Worm (Caenorhabditis elegans): Measurements from ENCODE around the gene nurf-1.

nurf-1 gene

DNA sequence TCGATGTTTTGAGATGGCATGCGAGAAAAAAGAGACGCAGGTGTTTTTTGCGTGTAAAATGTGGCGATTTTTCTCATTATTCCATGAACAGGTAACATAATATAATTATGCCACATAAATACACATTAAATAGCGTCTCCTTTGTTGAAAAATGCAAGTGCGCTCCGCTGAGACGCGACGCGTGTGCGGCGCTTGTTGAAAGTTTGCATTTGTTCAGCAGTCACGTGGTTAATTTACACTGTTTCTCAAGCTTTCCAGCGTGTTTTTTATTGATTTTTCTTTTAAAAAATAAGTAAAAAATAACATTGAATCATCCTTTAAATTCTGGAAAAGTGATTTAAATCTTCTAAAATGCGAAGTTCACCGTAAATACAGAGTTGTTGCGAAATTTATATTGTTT lies 9.1 kb downstream of the nurf-1 start (continued):
- TF ChIP-seq K02D7.2 (tag; optimal IDR thresholded peaks at IDR 0.05) (no peak), syd-9 (tag; optimal IDR thresholded peaks at IDR 0.05) (no peak), tbx-7 (tag; optimal IDR thresholded peaks at IDR 0.05) (no peak), odd-2 (tag; optimal IDR thresholded peaks at IDR 0.05) (no peak), dmd-4 (tag; optimal IDR thresholded peaks at IDR 0.05; ENCODE audit: borderline replicate concordance) (no peak), C08G9.2 (tag; optimal IDR thresholded peaks at IDR 0.05) (no peak), fkh-6 (tag; optimal IDR thresholded peaks at IDR 0.05) (no peak), ceh-34 (tag; optimal IDR thresholded peaks at IDR 0.05) (peak; percentile 52), ceh-6 (GFP tag; optimal IDR thresholded peaks at IDR 0.05) (no peak), hlh-30 (tag; optimal IDR thresholded peaks at IDR 0.05; ENCODE audit: insufficient read depth) (peak; percentile 97), lin-11 (tag; optimal IDR thresholded peaks at IDR 0.05) (no peak), nfya-1 (tag; optimal IDR thresholded peaks at IDR 0.05) (peak; percentile 78), ztf-16 (tag; optimal IDR thresholded peaks at IDR 0.05) (no peak), hlh-13 (GFP tag; optimal IDR thresholded peaks at IDR 0.05) (no peak), T23F11.4 (GFP tag; optimal IDR thresholded peaks at IDR 0.05) (no peak), pag-3 (tag; optimal IDR thresholded peaks at IDR 0.05; ENCODE audit: borderline replicate concordance) (no peak), F13H6.1 (tag; optimal IDR thresholded peaks at IDR 0.05) (no peak), pha-4 (tag; optimal IDR thresholded peaks at IDR 0.05) (no peak), hlh-6 (tag; optimal IDR thresholded peaks at IDR 0.05) (no peak), gmeb-2 (tag; optimal IDR thresholded peaks at IDR 0.05) (no peak), ceh-9 (tag; optimal IDR thresholded peaks at IDR 0.05) (no peak), hlh-15 (tag; optimal IDR thresholded peaks at IDR 0.05) (no peak), nhr-232 (tag; optimal IDR thresholded peaks at IDR 0.05) (no peak), ceh-31 (tag; optimal IDR thresholded peaks at IDR 0.05) (peak; percentile 71), che-1 (tag; optimal IDR thresholded peaks at IDR 0.05) (no peak), unc-86 (tag; optimal IDR thresholded peaks at IDR 0.05) (no peak), pat-9 (tag; optimal IDR thresholded peaks at IDR 0.05) (no peak), fkh-10 (GFP tag; optimal IDR thresholded peaks at IDR 0.05) (no peak), unc-42 (tag; optimal IDR thresholded peaks at IDR 0.05) (peak; percentile 95), tbx-2 (tag; optimal IDR thresholded peaks at IDR 0.05) (peak; percentile 47), ttx-3 (tag; optimal IDR thresholded peaks at IDR 0.05) (peak; percentile 25), sdc-2 (tag; optimal IDR thresholded peaks at IDR 0.05) (no peak), eyg-1 (tag; optimal IDR thresholded peaks at IDR 0.05) (no peak), ahr-1 (tag; optimal IDR thresholded peaks at IDR 0.05) (no peak)

ce11 chrII:14401098-14401497 lies 10.6 kb downstream of the nurf-1 start:
- no peak for TF ChIP-seq sdc-2 (tag; optimal IDR thresholded peaks at IDR 0.05)
- TF ChIP-seq elt-2 (tag; optimal IDR thresholded peaks at IDR 0.05): no peak
- no peak for TF ChIP-seq hlh-15 (tag; optimal IDR thresholded peaks at IDR 0.05)
- TF ChIP-seq ceh-30 (tag; optimal IDR thresholded peaks at IDR 0.05): no peak
- TF ChIP-seq fkh-10 (GFP tag; optimal IDR thresholded peaks at IDR 0.05): no peak
- TF ChIP-seq rnt-1 (tag; optimal IDR thresholded peaks at IDR 0.05): no peak

- TF ChIP-seq hlh-30 (tag; optimal IDR thresholded peaks at IDR 0.05; ENCODE audit: insufficient read depth) (peak; percentile 44), ama-1 (optimal IDR thresholded peaks at IDR 0.05) (peak; percentile 29), pax-1 (tag; optimal IDR thresholded peaks at IDR 0.05) (peak; percentile 13), dve-1 (tag; optimal IDR thresholded peaks at IDR 0.05) (no peak)
These were observed 13.8 kb downstream of the nurf-1 start for ce11 chrII:14404266-14404665.
